Fruit fly (Drosophila melanogaster) whole organism, embryonic: Measurements from ENCODE around the gene CG6051.
A peak's percentile ranks its signal among the peaks of the same experiment; 100 is the strongest.

Experiments used
- Abd-B ChIP-seq: fragments of 200-800 bp; sonication (Bioruptor generic); optimal IDR thresholded peaks from 2 replicates; lab custom pipeline; 2018; ENCODE audit warnings: missing biosample characterization, mild to moderate bottlenecking, missing genetic modification characterization, moderate library complexity
- Antp ChIP-seq: fragments of 200-800 bp; sonication (Bioruptor generic); optimal IDR thresholded peaks from 3 replicates; lab custom pipeline; 2016; ENCODE audit warnings: missing biosample characterization, missing genetic modification characterization
- B-H1 ChIP-seq: fragments of 200-800 bp; sonication (Bioruptor generic); IDR thresholded peaks from 3 replicates; pipeline ENCODE4 v1.3.6; 2022; ENCODE audit warnings: missing biosample characterization, missing genetic modification characterization
- B-H2 ChIP-seq: fragments of 200-800 bp; sonication (Bioruptor generic); optimal IDR thresholded peaks from 2 replicates; lab custom pipeline; 2018; ENCODE audit warnings: missing biosample characterization, mild to moderate bottlenecking, missing genetic modification characterization
- BEAF-32 ChIP-seq: fragments of 200-800 bp; sonication (Bioruptor generic); optimal IDR thresholded peaks from 3 replicates; lab custom pipeline; 2017; ENCODE audit warnings: missing biosample characterization, missing genetic modification characterization, mild to moderate bottlenecking, moderate library complexity, missing genetic modification reagents
- CG10209 ChIP-seq: fragments of 200-800 bp; sonication (Bioruptor generic); optimal IDR thresholded peaks from 3 replicates; lab custom pipeline; 2017; ENCODE audit warnings: missing biosample characterization, mild to moderate bottlenecking, missing genetic modification characterization, missing genetic modification reagents
- CG10654 ChIP-seq: fragments of 200-800 bp; sonication (Bioruptor generic); optimal IDR thresholded peaks from 2 replicates; lab custom pipeline; 2016; ENCODE audit warnings: missing biosample characterization, missing genetic modification characterization
- CG13624 ChIP-seq: fragments of 200-800 bp; sonication (Bioruptor generic); optimal IDR thresholded peaks from 2 replicates; lab custom pipeline; 2016; ENCODE audit warnings: missing biosample characterization, missing genetic modification characterization
- CG14860 ChIP-seq: fragments of 200-800 bp; sonication (Bioruptor generic); IDR thresholded peaks from 3 replicates; pipeline ENCODE4 v1.3.6; 2022; ENCODE audit warnings: missing biosample characterization, missing genetic modification characterization; ENCODE audit not compliant: partially characterized antibody
- CG15601 ChIP-seq: fragments of 200-800 bp; sonication (Bioruptor generic); optimal IDR thresholded peaks from 3 replicates; lab custom pipeline; 2019; ENCODE audit warnings: missing biosample characterization, mild to moderate bottlenecking, missing genetic modification characterization, moderate library complexity
- CG2120 ChIP-seq: fragments of 200-800 bp; sonication (Bioruptor generic); optimal IDR thresholded peaks from 3 replicates; lab custom pipeline; 2016; ENCODE audit warnings: missing biosample characterization, missing genetic modification characterization
- CG32532 ChIP-seq: fragments of 200-800 bp; sonication (Bioruptor generic); IDR thresholded peaks from 2 replicates; pipeline ENCODE4 v1.3.6; 2022; ENCODE audit warnings: missing biosample characterization, missing genetic modification characterization
- CG34422 ChIP-seq: fragments of 200-800 bp; sonication (Bioruptor generic); IDR thresholded peaks from 3 replicates; pipeline ENCODE4 v1.3.6; 2022; ENCODE audit warnings: missing biosample characterization, missing genetic modification characterization
- CG4854 ChIP-seq: fragments of 200-800 bp; sonication (Bioruptor generic); optimal IDR thresholded peaks from 2 replicates; lab custom pipeline; 2016; ENCODE audit warnings: missing biosample characterization, missing genetic modification characterization, inconsistent platforms
- CG6175 ChIP-seq: fragments of 200-800 bp; sonication (Bioruptor generic); IDR thresholded peaks from 3 replicates; pipeline ENCODE4 v1.3.6; 2022; ENCODE audit warnings: missing biosample characterization, missing genetic modification characterization
- CG7987 ChIP-seq: fragments of 200-800 bp; sonication (Bioruptor generic); optimal IDR thresholded peaks from 2 replicates; lab custom pipeline; 2018; ENCODE audit warnings: missing biosample characterization, mild to moderate bottlenecking, missing genetic modification characterization, moderate library complexity
- CG9215 ChIP-seq: fragments of 200-800 bp; sonication (Bioruptor generic); IDR thresholded peaks from 2 replicates; pipeline ENCODE4 v1.3.6; 2022; ENCODE audit warnings: missing biosample characterization, missing genetic modification characterization
- CG9932 ChIP-seq: fragments of 200-800 bp; sonication (Bioruptor generic); IDR thresholded peaks from 2 replicates; pipeline ENCODE4 v1.3.6; 2022; ENCODE audit warnings: missing biosample characterization, missing genetic modification characterization
- CHES-1-like ChIP-seq: fragments of 200-800 bp; sonication (Bioruptor generic); optimal IDR thresholded peaks from 2 replicates; lab custom pipeline; 2016; ENCODE audit warnings: missing biosample characterization, missing genetic modification characterization
- Dfd ChIP-seq, 2 experiments: fragments of >200 bp; optimal IDR thresholded peaks; 2 replicates each; lab custom pipeline; 2017; ENCODE audit warnings: missing biosample characterization in 2 of 2, missing genetic modification characterization in 2 of 2
- Dip3 ChIP-seq: fragments of 200-800 bp; sonication (Bioruptor generic); optimal IDR thresholded peaks from 3 replicates; lab custom pipeline; 2016; ENCODE audit warnings: missing biosample characterization, missing genetic modification characterization
- Fer1 ChIP-seq: fragments of 200-800 bp; sonication (Bioruptor generic); optimal IDR thresholded peaks from 2 replicates; lab custom pipeline; 2017; ENCODE audit warnings: missing biosample characterization, mild to moderate bottlenecking, missing genetic modification characterization
- Fer3 ChIP-seq: fragments of 200-800 bp; sonication (Bioruptor generic); optimal IDR thresholded peaks from 2 replicates; lab custom pipeline; 2018; ENCODE audit warnings: missing biosample characterization, mild to moderate bottlenecking, missing genetic modification characterization, moderate library complexity
- Gsc ChIP-seq: fragments of 200-800 bp; sonication (Bioruptor generic); IDR thresholded peaks from 2 replicates; pipeline ENCODE4 v1.3.6; 2022; ENCODE audit warnings: missing biosample characterization, missing genetic modification characterization
- HmgZ ChIP-seq: fragments of 200-800 bp; sonication (Bioruptor generic); optimal IDR thresholded peaks from 2 replicates; lab custom pipeline; 2018; ENCODE audit warnings: missing biosample characterization, mild to moderate bottlenecking, missing genetic modification characterization
- Hsf ChIP-seq: fragments of 200-800 bp; sonication (Bioruptor generic); optimal IDR thresholded peaks from 3 replicates; lab custom pipeline; 2016; ENCODE audit warnings: missing biosample characterization, missing genetic modification characterization
- NC2α ChIP-seq: fragments of 200-800 bp; sonication (Bioruptor generic); optimal IDR thresholded peaks from 2 replicates; lab custom pipeline; 2016; ENCODE audit warnings: missing biosample characterization, missing genetic modification characterization
- Pdp1 ChIP-seq, 2 experiments: fragments of 200-800 bp; sonication (Bioruptor generic); optimal IDR thresholded peaks; 3 replicates each; lab custom pipeline; 2016; ENCODE audit warnings: missing biosample characterization in 2 of 2, missing genetic modification characterization in 2 of 2, mild to moderate bottlenecking in 1 of 2, moderate library complexity in 1 of 2
- Sry-δ ChIP-seq: fragments of 200-800 bp; sonication (Bioruptor generic); optimal IDR thresholded peaks from 2 replicates; lab custom pipeline; 2016; ENCODE audit warnings: missing biosample characterization, missing genetic modification characterization
- TFAM ChIP-seq: fragments of 200-800 bp; sonication (Bioruptor generic); optimal IDR thresholded peaks from 2 replicates; lab custom pipeline; 2017; ENCODE audit warnings: missing biosample characterization, missing genetic modification characterization, inconsistent platforms
- ac ChIP-seq: fragments of 200-800 bp; sonication (Bioruptor generic); optimal IDR thresholded peaks from 3 replicates; lab custom pipeline; 2017; ENCODE audit warnings: missing biosample characterization, mild to moderate bottlenecking, missing genetic modification characterization
- cas ChIP-seq: fragments of 200-800 bp; sonication (Bioruptor generic); IDR thresholded peaks from 2 replicates; pipeline ENCODE4 v1.3.6; 2022; ENCODE audit warnings: missing biosample characterization, missing genetic modification characterization
- cg ChIP-seq: fragments of 200-800 bp; sonication (Bioruptor generic); optimal IDR thresholded peaks from 3 replicates; lab custom pipeline; 2019; ENCODE audit warnings: missing biosample characterization, mild to moderate bottlenecking, missing genetic modification characterization, moderate library complexity
- dpn ChIP-seq, 2 experiments: fragments of 200-800 bp; sonication (Bioruptor generic); optimal IDR thresholded peaks; 3 replicates each; lab custom pipeline; 2016; ENCODE audit warnings: missing biosample characterization in 2 of 2, missing genetic modification characterization in 2 of 2
- exex ChIP-seq: fragments of 200-800 bp; sonication (Bioruptor generic); optimal IDR thresholded peaks from 4 replicates; lab custom pipeline; 2018; ENCODE audit warnings: missing biosample characterization, mild to moderate bottlenecking, missing genetic modification characterization, moderate library complexity
- fd96Cb ChIP-seq: fragments of 200-800 bp; sonication (Bioruptor generic); optimal IDR thresholded peaks from 2 replicates; lab custom pipeline; 2018; ENCODE audit warnings: missing biosample characterization, mild to moderate bottlenecking, missing genetic modification characterization, moderate library complexity
- ham ChIP-seq: fragments of 200-800 bp; sonication (Bioruptor generic); IDR thresholded peaks from 2 replicates; pipeline ENCODE4 v1.3.6; 2022; ENCODE audit warnings: missing biosample characterization, missing genetic modification characterization
- her ChIP-seq: fragments of 200-800 bp; sonication (Bioruptor generic); optimal IDR thresholded peaks from 2 replicates; lab custom pipeline; 2016; ENCODE audit warnings: missing biosample characterization, missing genetic modification characterization
- kay ChIP-seq: fragments of 200-800 bp; sonication (Bioruptor generic); optimal IDR thresholded peaks from 2 replicates; lab custom pipeline; 2016; ENCODE audit warnings: missing biosample characterization, missing genetic modification characterization
- lmd ChIP-seq: fragments of 200-800 bp; sonication (Bioruptor generic); IDR thresholded peaks from 2 replicates; pipeline ENCODE4 v1.3.6; 2022; ENCODE audit warnings: missing biosample characterization, missing genetic modification characterization
- mirr ChIP-seq: fragments of 200-800 bp; sonication (Bioruptor generic); optimal IDR thresholded peaks from 3 replicates; lab custom pipeline; 2018; ENCODE audit warnings: missing biosample characterization, mild to moderate bottlenecking, missing genetic modification characterization
- org-1 ChIP-seq: fragments of 200-800 bp; sonication (Bioruptor generic); optimal IDR thresholded peaks from 2 replicates; lab custom pipeline; 2017; ENCODE audit warnings: missing biosample characterization, missing genetic modification characterization
- ranshi ChIP-seq: fragments of 200-800 bp; sonication (Bioruptor generic); IDR thresholded peaks from 2 replicates; pipeline ENCODE4 v1.3.6; 2022; ENCODE audit warnings: missing biosample characterization, missing genetic modification characterization
- row ChIP-seq: fragments of 200-800 bp; sonication (Bioruptor generic); IDR thresholded peaks from 3 replicates; pipeline ENCODE4 v1.3.6; 2022; ENCODE audit warnings: missing biosample characterization, missing genetic modification characterization
- shn ChIP-seq: fragments of 200-800 bp; sonication (Bioruptor generic); optimal IDR thresholded peaks from 3 replicates; lab custom pipeline; 2016; ENCODE audit warnings: missing biosample characterization, missing genetic modification characterization
- tap ChIP-seq: fragments of 200-800 bp; optimal IDR thresholded peaks from 3 replicates; lab custom pipeline; 2019; ENCODE audit warnings: missing biosample characterization, mild to moderate bottlenecking, missing genetic modification characterization, moderate library complexity
- trh ChIP-seq: fragments of 200-800 bp; sonication (Bioruptor generic); optimal IDR thresholded peaks from 2 replicates; lab custom pipeline; 2016; ENCODE audit warnings: missing biosample characterization, missing genetic modification characterization
- twi ChIP-seq: fragments of 200-800 bp; optimal IDR thresholded peaks from 2 replicates; lab custom pipeline; 2019; ENCODE audit warnings: missing biosample characterization, mild to moderate bottlenecking, missing genetic modification characterization, moderate library complexity
- wdn ChIP-seq: fragments of 200-800 bp; sonication (Bioruptor generic); IDR thresholded peaks from 2 replicates; pipeline ENCODE4 v1.3.6; 2022; ENCODE audit warnings: missing biosample characterization, missing genetic modification characterization

Gene CG6051

DNA sequence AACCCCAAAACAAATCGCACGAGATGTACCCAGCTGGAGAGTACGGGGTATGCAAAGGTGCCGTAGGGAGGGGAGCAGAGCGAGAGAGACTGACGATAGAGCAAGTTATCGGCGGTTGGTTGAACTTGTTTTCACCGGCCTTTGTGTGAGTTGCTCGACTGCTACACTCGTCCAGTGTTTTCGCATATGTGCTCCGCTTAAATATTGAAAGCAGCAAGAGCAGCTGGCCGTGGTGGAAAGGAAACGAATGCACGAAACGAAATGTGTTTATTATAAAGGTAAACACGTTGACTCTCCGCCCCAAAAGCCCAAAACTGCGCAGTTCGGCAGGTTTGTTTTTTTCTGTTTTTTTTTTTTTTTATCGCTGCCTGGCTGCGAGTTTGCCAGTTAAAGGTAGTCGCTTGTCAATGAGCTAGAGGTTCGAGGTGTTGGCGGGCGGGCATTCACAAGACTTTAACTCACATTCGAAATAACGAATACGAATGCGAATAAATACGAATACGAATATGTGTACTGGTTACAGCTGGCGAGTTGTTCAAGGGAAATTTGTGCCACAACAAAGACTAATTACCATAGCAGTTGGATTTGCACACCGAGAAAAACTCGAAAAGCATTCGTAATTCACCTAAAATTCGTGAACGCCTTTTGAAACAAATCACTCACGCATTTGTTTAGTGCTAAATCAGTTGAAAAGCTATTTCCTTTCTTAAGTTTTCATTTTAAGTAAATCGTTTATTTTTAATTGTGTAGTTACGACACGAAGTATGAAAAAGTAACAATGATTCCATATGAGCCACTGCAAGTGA, 21.1 kb downstream of the CG6051 start (continued):
- TF ChIP-seq TFAM (GFP tag; lab: Kevin White, UChicago), result no peak
- TF ChIP-seq CG9215 (GFP tag; lab: Robert Waterston, UW), result peak; percentile 16; the same call in 1 of the 2 replicates
- peak; percentile 19 for TF ChIP-seq Fer3 (tag; lab: Kevin White, UChicago)
- peak; percentile 4 for TF ChIP-seq fd96Cb
- peak; percentile 64 for TF ChIP-seq CG2120 (GFP tag; lab: Kevin White, UChicago)
- peak; percentile 18; the same call in 1 of the 2 replicates for TF ChIP-seq lmd (GFP tag; lab: Robert Waterston, UW)
- TF ChIP-seq cas, result no peak
- TF ChIP-seq twi (tag; lab: Kevin White, UChicago), result no peak
- TF ChIP-seq cg (GFP tag; lab: Kevin White, UChicago), result no peak
- no peak for TF ChIP-seq CG10209
- peak; percentile 35 for TF ChIP-seq B-H2 (GFP tag; lab: Kevin White, UChicago)
- TF ChIP-seq CG6175, result peak; percentile 56; the same call in 1 of the 3 replicates
- no peak for TF ChIP-seq Sry-δ
- peak in 1 of 2 experiments; percentile 54 for TF ChIP-seq Pdp1 (GFP tag; optimal IDR thresholded peaks at IDR 0.05; lab: Kevin White, UChicago)
- TF ChIP-seq ac (GFP tag; lab: Kevin White, UChicago), result no peak
- no peak for TF ChIP-seq CG14860 (GFP tag; lab: Robert Waterston, UW)
- no peak for TF ChIP-seq HmgZ
- TF ChIP-seq ham (GFP tag; lab: Robert Waterston, UW), result no peak
- TF ChIP-seq CG10654 (GFP tag; lab: Kevin White, UChicago), result no peak
- peak; percentile 6; the same call in 1 of the 3 replicates for TF ChIP-seq row (GFP tag; lab: Robert Waterston, UW)
- TF ChIP-seq NC2α (GFP tag; lab: Kevin White, UChicago), result no peak
- peak; percentile 64; the same call in 1 of the 2 replicates for TF ChIP-seq CG32532 (GFP tag; lab: Robert Waterston, UW)
- TF ChIP-seq her (GFP tag; lab: Kevin White, UChicago), result no peak
- TF ChIP-seq kay (GFP tag; lab: Kevin White, UChicago), result peak; percentile 4
- TF ChIP-seq CG15601 (tag; lab: Kevin White, UChicago), result no peak
- no peak for TF ChIP-seq shn
- TF ChIP-seq B-H1 (GFP tag; lab: Robert Waterston, UW), result peak; percentile 17; the same call in 1 of the 3 replicates
- TF ChIP-seq CG13624 (GFP tag; lab: Kevin White, UChicago), result peak; percentile 93
- TF ChIP-seq org-1, result no peak
- TF ChIP-seq dpn (GFP tag; optimal IDR thresholded peaks at IDR 0.05; lab: Kevin White, UChicago), result peak in 1 of 2 experiments; percentile 38
- TF ChIP-seq CG4854, result no peak
- 0 out of 2 replicates have a peak, but pooled peaks have one; percentile 3 for TF ChIP-seq ranshi (GFP tag; lab: Robert Waterston, UW)
- TF ChIP-seq CG34422, result 0 out of 3 replicates have a peak, but pooled peaks have one; percentile 20
- TF ChIP-seq Fer1, result peak; percentile 17
- TF ChIP-seq Dfd (GFP tag; optimal IDR thresholded peaks at IDR 0.05; lab: Kevin White, UChicago), result no peak
- TF ChIP-seq Antp, result no peak
- no peak for TF ChIP-seq CG7987
- TF ChIP-seq exex (tag; lab: Kevin White, UChicago), result no peak
- no peak for TF ChIP-seq mirr (GFP tag; lab: Kevin White, UChicago)
- no peak for TF ChIP-seq tap (tag; lab: Kevin White, UChicago)
- peak; percentile 6 for TF ChIP-seq Hsf
- TF ChIP-seq BEAF-32 (GFP tag; lab: Kevin White, UChicago), result no peak
- TF ChIP-seq Gsc (GFP tag; lab: Robert Waterston, UW), result no peak
- TF ChIP-seq CG9932 (GFP tag; lab: Robert Waterston, UW), result peak; percentile 68
- no peak for TF ChIP-seq Abd-B (GFP tag; lab: Kevin White, UChicago)
- peak; percentile 27 for TF ChIP-seq Dip3 (GFP tag; lab: Kevin White, UChicago)
- TF ChIP-seq trh (GFP tag; lab: Kevin White, UChicago), result peak; percentile 10
- 0 out of 2 replicates have a peak, but pooled peaks have one; percentile 34 for TF ChIP-seq wdn (GFP tag; lab: Robert Waterston, UW)
- TF ChIP-seq CHES-1-like (GFP tag; lab: Kevin White, UChicago), result peak; percentile 31
